Fruit fly (Drosophila melanogaster): ENCODE results near the gene CG1271.
A peak's percentile ranks its signal among the peaks of the same experiment; 100 is the strongest.

- TF ChIP-seq CG15601 (tag; optimal IDR thresholded peaks at IDR 0.05) (peak; percentile 14), CG5953 (GFP tag; IDR thresholded peaks at IDR 0.05) (no peak)
These were observed 26.8 kb downstream of the CG1271 start for dm6 chr3L:3079156-3079495.
